Fruit fly (Drosophila melanogaster) whole organism, wandering third instar larva: Measurements from ENCODE around the gene Pus7.

Experiments used
- Abd-B ChIP-seq: fragments of >200 bp; optimal IDR thresholded peaks from 2 replicates; lab custom pipeline; 2017; ENCODE audit warnings: missing biosample characterization, missing genetic modification characterization
- Dfd ChIP-seq: fragments of >200 bp; optimal IDR thresholded peaks from 2 replicates; lab custom pipeline; 2017; ENCODE audit warnings: missing biosample characterization, missing genetic modification characterization
- HLH106 ChIP-seq: fragments of 200-800 bp; optimal IDR thresholded peaks from 3 replicates; lab custom pipeline; 2019; ENCODE audit warnings: missing biosample characterization, mild to moderate bottlenecking, missing genetic modification characterization, moderate library complexity
- Hnf4 ChIP-seq: fragments of 200-800 bp; sonication (Bioruptor generic); optimal IDR thresholded peaks from 2 replicates; lab custom pipeline; 2016; ENCODE audit warnings: missing biosample characterization, mild to moderate bottlenecking, missing genetic modification characterization
- Jra ChIP-seq: sonication (Bioruptor generic); optimal IDR thresholded peaks from 2 replicates; lab custom pipeline; 2016; ENCODE audit warnings: missing biosample characterization, missing genetic modification characterization
- Mio ChIP-seq: sonication (Bioruptor generic); optimal IDR thresholded peaks from 2 replicates; lab custom pipeline; 2016; ENCODE audit warnings: missing biosample characterization, missing genetic modification characterization
- Sp1 ChIP-seq: fragments of 200-800 bp; sonication (Bioruptor generic); optimal IDR thresholded peaks from 3 replicates; lab custom pipeline; 2019; ENCODE audit warnings: missing biosample characterization, mild to moderate bottlenecking, missing genetic modification characterization, moderate library complexity
- fru ChIP-seq: fragments of 200-800 bp; sonication (Bioruptor generic); optimal IDR thresholded peaks from 3 replicates; lab custom pipeline; 2016; ENCODE audit warnings: missing biosample characterization, mild to moderate bottlenecking, missing genetic modification characterization
- lola ChIP-seq: fragments of >200 bp; optimal IDR thresholded peaks from 2 replicates; lab custom pipeline; 2017; ENCODE audit warnings: missing biosample characterization, missing genetic modification characterization
- pan ChIP-seq: fragments of >200 bp; optimal IDR thresholded peaks from 2 replicates; lab custom pipeline; 2017
- psq ChIP-seq: fragments of 200-800 bp; sonication (Bioruptor generic); optimal IDR thresholded peaks from 3 replicates; lab custom pipeline; 2017; ENCODE audit warnings: missing biosample characterization, mild to moderate bottlenecking, missing genetic modification characterization, moderate library complexity
- tai ChIP-seq: sonication (Bioruptor generic); optimal IDR thresholded peaks from 2 replicates; lab custom pipeline; 2016; ENCODE audit warnings: missing biosample characterization, missing genetic modification characterization
- woc ChIP-seq: sonication (Bioruptor generic); optimal IDR thresholded peaks from 2 replicates; lab custom pipeline; 2016; ENCODE audit warnings: missing biosample characterization, mild to moderate bottlenecking, missing genetic modification characterization

DNA sequence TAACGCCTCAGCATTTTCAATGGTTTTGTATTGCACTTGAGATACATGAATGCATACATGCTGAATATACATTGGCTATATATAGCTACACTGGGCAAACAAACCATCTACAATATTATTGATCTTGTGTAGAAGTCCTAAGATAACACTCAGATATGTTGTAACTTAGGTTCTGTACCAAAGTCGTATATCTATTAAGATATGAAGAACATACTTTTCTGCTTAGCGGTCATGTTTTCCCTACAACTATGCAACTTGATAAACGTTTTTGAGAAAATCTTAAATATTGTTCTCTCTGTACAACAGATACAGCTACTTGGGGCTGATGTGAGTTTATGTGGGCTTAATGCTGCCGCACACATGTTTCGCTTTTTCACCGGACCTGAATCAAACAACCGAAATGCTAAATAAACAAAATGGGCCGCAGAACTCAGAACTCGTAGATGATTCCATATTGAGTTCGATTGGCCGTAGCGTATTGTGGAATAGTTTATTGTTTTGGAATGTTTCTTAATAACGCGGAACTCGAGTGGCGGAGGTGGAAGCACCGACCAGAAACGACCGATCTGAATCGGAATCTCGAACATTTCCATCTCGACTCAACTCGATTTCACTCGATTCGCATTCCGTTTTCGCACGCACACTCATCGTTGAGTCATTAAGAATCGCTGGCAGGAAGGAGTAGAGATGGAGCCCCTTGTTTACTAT lies 39.5 kb downstream of the Pus7 start:
- TF ChIP-seq Mio (GFP tag; lab: Kevin White, UChicago) (no peak), pan (lab: Kevin White, UChicago) (no peak), woc (GFP tag; lab: Kevin White, UChicago) (no peak), Sp1 (no peak), tai (GFP tag; lab: Kevin White, UChicago) (no peak), Hnf4 (GFP tag; lab: Kevin White, UChicago) (no peak), lola (GFP tag; lab: Kevin White, UChicago) (no peak), Dfd (GFP tag; lab: Kevin White, UChicago) (no peak), Abd-B (GFP tag; lab: Kevin White, UChicago) (no peak), fru (GFP tag; lab: Kevin White, UChicago) (no peak), HLH106 (no peak), psq (GFP tag; lab: Kevin White, UChicago) (no peak), Jra (no peak)
